Worm (Caenorhabditis elegans): ENCODE results near the gene W02F12.4.

DNA sequence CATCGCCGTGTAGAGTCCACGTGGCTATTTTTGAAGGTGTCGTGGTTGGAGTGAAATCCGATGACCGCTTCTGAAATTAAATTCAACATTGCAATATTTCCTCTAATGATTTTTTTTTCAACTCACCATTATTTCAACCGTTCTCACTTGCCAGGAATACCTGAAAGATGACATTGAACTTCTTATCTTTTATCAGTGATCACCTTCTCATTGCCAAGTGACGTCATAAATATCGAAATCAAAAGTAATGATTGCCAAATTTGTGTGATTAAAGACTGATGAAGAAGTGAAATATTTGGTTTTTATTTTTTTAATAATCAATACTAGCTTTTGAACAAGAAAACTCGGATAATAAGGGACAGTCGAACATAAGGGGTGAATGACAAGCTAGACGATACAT lies at the start of gene W02F12.4:
- TF ChIP-seq efl-1 (optimal IDR thresholded peaks at IDR 0.05) = no peak
- no peak for TF ChIP-seq efl-1 (GFP tag; optimal IDR thresholded peaks at IDR 0.05 in 1 of 2)
- TF ChIP-seq swsn-7 (tag; optimal IDR thresholded peaks at IDR 0.05) = no peak
- TF ChIP-seq nhr-90 (tag; optimal IDR thresholded peaks at IDR 0.05; ENCODE audit: poor library complexity) = no peak
- no peak for TF ChIP-seq nhr-12 (tag; optimal IDR thresholded peaks at IDR 0.05)
- no peak for TF ChIP-seq egl-27 (tag; optimal IDR thresholded peaks at IDR 0.05)
- TF ChIP-seq pqm-1 (tag; optimal IDR thresholded peaks at IDR 0.05) = no peak
- no peak for TF ChIP-seq sup-37 (GFP tag; optimal IDR thresholded peaks at IDR 0.05)
- TF ChIP-seq unc-62 (GFP tag; optimal IDR thresholded peaks at IDR 0.05) = no peak
- TF ChIP-seq fkh-10 (GFP tag; optimal IDR thresholded peaks at IDR 0.05) = no peak
- no peak for TF ChIP-seq ztf-11 (tag; optimal IDR thresholded peaks at IDR 0.05)
- TF ChIP-seq nhr-28 (tag; optimal IDR thresholded peaks at IDR 0.05) = no peak
- no peak for TF ChIP-seq mab-9 (GFP tag; IDR thresholded peaks at IDR 0.05)

Data from whole organism, L1 larva.